Worm (Caenorhabditis elegans): ENCODE results near the gene T24C4.3.

DNA sequence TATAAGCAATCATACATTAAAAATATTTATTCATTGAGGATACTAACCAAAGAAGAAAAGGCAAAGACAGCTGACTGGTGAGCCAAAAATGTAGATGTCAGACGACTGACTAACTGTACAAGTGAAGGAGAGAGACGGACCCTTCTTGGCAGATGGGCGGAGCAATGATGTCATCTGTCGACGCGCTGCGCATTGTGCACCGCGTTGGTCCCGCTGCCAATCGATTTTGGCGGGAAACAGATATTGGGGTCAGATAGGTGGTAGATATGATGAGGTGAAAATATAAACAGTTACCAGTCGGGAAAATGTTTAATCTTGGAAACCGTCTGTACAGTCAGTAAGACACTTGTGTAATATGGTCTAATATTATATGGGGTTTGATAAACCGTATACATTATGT lies 2.4 kb downstream of the T24C4.3 start, which contains the start of gene T24C4.2:
- TF ChIP-seq him-1 (tag; optimal IDR thresholded peaks at IDR 0.05) (no peak), dao-5 (tag; optimal IDR thresholded peaks at IDR 0.05) (no peak), W03F9.2 (tag; optimal IDR thresholded peaks at IDR 0.05) (no peak)

Data from whole organism, L4/young adult.